Fruit fly (Drosophila melanogaster) whole organism, prepupa: Measurements from ENCODE around the gene Gr28a.
A peak's percentile ranks its signal among the peaks of the same experiment; 100 is the strongest.

Experiments used
- Blimp-1 ChIP-seq: fragments of 200-800 bp; sonication (Bioruptor generic); optimal IDR thresholded peaks from 3 replicates; lab custom pipeline; 2017; ENCODE audit warnings: missing biosample characterization, missing genetic modification characterization, mild to moderate bottlenecking, moderate library complexity, missing genetic modification reagents
- CG10631 ChIP-seq: fragments of 200-800 bp; sonication (Bioruptor generic); optimal IDR thresholded peaks from 2 replicates; lab custom pipeline; 2016; ENCODE audit warnings: missing biosample characterization, missing genetic modification characterization
- CG10669 ChIP-seq: fragments of 200-800 bp; sonication (Bioruptor generic); optimal IDR thresholded peaks from 3 replicates; lab custom pipeline; 2018; ENCODE audit warnings: missing biosample characterization, mild to moderate bottlenecking, missing genetic modification characterization, moderate library complexity
- CG11294 ChIP-seq: fragments of 200-800 bp; sonication (Bioruptor generic); IDR thresholded peaks from 2 replicates; pipeline ENCODE4 v1.3.6; 2022; ENCODE audit warnings: missing biosample characterization, missing genetic modification characterization
- CG11902 ChIP-seq: fragments of 200-800 bp; sonication (Bioruptor generic); optimal IDR thresholded peaks from 3 replicates; lab custom pipeline; 2016; ENCODE audit warnings: missing biosample characterization, missing genetic modification characterization
- CG15336 ChIP-seq: fragments of 200-800 bp; sonication (Bioruptor generic); IDR thresholded peaks from 2 replicates; pipeline ENCODE4 v1.3.6; 2022; ENCODE audit warnings: missing biosample characterization, missing genetic modification characterization
- CG1621 ChIP-seq: fragments of 200-800 bp; sonication (Bioruptor generic); optimal IDR thresholded peaks from 3 replicates; lab custom pipeline; 2018; ENCODE audit warnings: missing biosample characterization, mild to moderate bottlenecking, missing genetic modification characterization
- CG16779 ChIP-seq: fragments of 200-800 bp; sonication (Bioruptor generic); optimal IDR thresholded peaks from 3 replicates; lab custom pipeline; 2017; ENCODE audit warnings: missing biosample characterization, mild to moderate bottlenecking, missing genetic modification characterization
- CG3032 ChIP-seq: fragments of 200-800 bp; optimal IDR thresholded peaks from 2 replicates; lab custom pipeline; 2019; ENCODE audit warnings: missing biosample characterization, mild to moderate bottlenecking, missing genetic modification characterization, moderate library complexity
- CG31627 ChIP-seq: fragments of 200-800 bp; sonication (Bioruptor generic); optimal IDR thresholded peaks from 3 replicates; lab custom pipeline; 2016; ENCODE audit warnings: missing biosample characterization, missing genetic modification characterization
- CG32006 ChIP-seq: fragments of 200-800 bp; sonication (Bioruptor generic); optimal IDR thresholded peaks from 3 replicates; lab custom pipeline; 2017; ENCODE audit warnings: missing biosample characterization, mild to moderate bottlenecking, missing genetic modification characterization
- CG34406 ChIP-seq: fragments of 200-800 bp; sonication (Bioruptor generic); optimal IDR thresholded peaks from 3 replicates; lab custom pipeline; 2016; ENCODE audit warnings: missing biosample characterization, missing genetic modification characterization
- CG3919 ChIP-seq: fragments of 200-800 bp; sonication (Bioruptor generic); optimal IDR thresholded peaks from 3 replicates; lab custom pipeline; 2016; ENCODE audit warnings: missing biosample characterization, missing genetic modification characterization
- CG6163 ChIP-seq: fragments of 200-800 bp; sonication (Bioruptor generic); IDR thresholded peaks from 3 replicates; pipeline ENCODE4 v1.3.6; 2022; ENCODE audit warnings: missing biosample characterization, missing genetic modification characterization
- CG6276 ChIP-seq: fragments of 200-800 bp; sonication (Bioruptor generic); optimal IDR thresholded peaks from 2 replicates; lab custom pipeline; 2017; ENCODE audit warnings: missing biosample characterization, mild to moderate bottlenecking, missing genetic modification characterization
- CG6792 ChIP-seq: fragments of 200-800 bp; sonication (Bioruptor generic); optimal IDR thresholded peaks from 3 replicates; lab custom pipeline; 2016; ENCODE audit warnings: missing biosample characterization, missing genetic modification characterization
- CG6808 ChIP-seq: fragments of 200-800 bp; sonication (Bioruptor generic); optimal IDR thresholded peaks from 3 replicates; lab custom pipeline; 2017; ENCODE audit warnings: missing biosample characterization, missing genetic modification characterization, mild to moderate bottlenecking, moderate library complexity, missing genetic modification reagents
- CG6854 ChIP-seq: fragments of 200-800 bp; sonication (Bioruptor generic); optimal IDR thresholded peaks from 2 replicates; lab custom pipeline; 2017; ENCODE audit warnings: missing biosample characterization, mild to moderate bottlenecking, missing genetic modification characterization
- CG7368 ChIP-seq: fragments of 200-800 bp; sonication (Bioruptor generic); optimal IDR thresholded peaks from 3 replicates; lab custom pipeline; 2016; ENCODE audit warnings: missing biosample characterization, missing genetic modification characterization
- CG8119 ChIP-seq: fragments of 200-800 bp; sonication (Bioruptor generic); IDR thresholded peaks from 3 replicates; pipeline ENCODE4 v1.3.6; 2022; ENCODE audit warnings: missing biosample characterization, missing genetic modification characterization
- CG8319 ChIP-seq: fragments of 200-800 bp; sonication (Bioruptor generic); optimal IDR thresholded peaks from 3 replicates; lab custom pipeline; 2016; ENCODE audit warnings: missing biosample characterization, missing genetic modification characterization
- CG8632 ChIP-seq: fragments of 200-800 bp; sonication (Bioruptor generic); optimal IDR thresholded peaks from 3 replicates; lab custom pipeline; 2016; ENCODE audit warnings: missing biosample characterization, missing genetic modification characterization
- CG9139 ChIP-seq: fragments of 200-800 bp; sonication (Bioruptor generic); optimal IDR thresholded peaks from 3 replicates; lab custom pipeline; 2017; ENCODE audit warnings: missing biosample characterization, mild to moderate bottlenecking, missing genetic modification characterization
- Eip75B ChIP-seq: fragments of 200-800 bp; sonication (Bioruptor generic); optimal IDR thresholded peaks from 3 replicates; lab custom pipeline; 2016; ENCODE audit warnings: missing biosample characterization, missing genetic modification characterization
- Eip78C ChIP-seq: fragments of 200-800 bp; sonication (Bioruptor generic); peaks from one replicate; lab custom pipeline; 2016; ENCODE audit warnings: missing biosample characterization, missing genetic modification characterization
- Ets96B ChIP-seq: fragments of 200-800 bp; optimal IDR thresholded peaks from 2 replicates; lab custom pipeline; 2019; ENCODE audit warnings: missing biosample characterization, mild to moderate bottlenecking, missing genetic modification characterization, moderate library complexity
- Gug ChIP-seq: fragments of 200-800 bp; sonication (Bioruptor generic); IDR thresholded peaks from 2 replicates; pipeline ENCODE4 v1.3.6; 2022; ENCODE audit warnings: missing biosample characterization, missing genetic modification characterization
- Hr38 ChIP-seq: sonication (Bioruptor generic); optimal IDR thresholded peaks from 2 replicates; lab custom pipeline; 2016; ENCODE audit warnings: missing biosample characterization, missing genetic modification characterization
- Hr39 ChIP-seq: fragments of 200-800 bp; sonication (Bioruptor generic); optimal IDR thresholded peaks from 2 replicates; lab custom pipeline; 2016; ENCODE audit warnings: missing biosample characterization, missing genetic modification characterization
- Lpt ChIP-seq: fragments of 200-800 bp; sonication (Bioruptor generic); optimal IDR thresholded peaks from 3 replicates; lab custom pipeline; 2016; ENCODE audit warnings: missing biosample characterization, missing genetic modification characterization
- Met ChIP-seq: fragments of 200-800 bp; sonication (Bioruptor generic); optimal IDR thresholded peaks from 3 replicates; lab custom pipeline; 2016; ENCODE audit warnings: missing biosample characterization, missing genetic modification characterization
- Smox ChIP-seq: fragments of 200-800 bp; sonication (Bioruptor generic); optimal IDR thresholded peaks from 3 replicates; lab custom pipeline; 2016; ENCODE audit warnings: missing biosample characterization, missing genetic modification characterization
- Sox14 ChIP-seq: fragments of 200-800 bp; sonication (Bioruptor generic); optimal IDR thresholded peaks from 3 replicates; lab custom pipeline; 2016; ENCODE audit warnings: missing biosample characterization, missing genetic modification characterization
- achi ChIP-seq: fragments of 200-800 bp; sonication (Bioruptor generic); optimal IDR thresholded peaks from 3 replicates; lab custom pipeline; 2016; ENCODE audit warnings: missing biosample characterization, missing genetic modification characterization
- acj6 ChIP-seq: fragments of 200-800 bp; sonication (Bioruptor generic); optimal IDR thresholded peaks from 3 replicates; lab custom pipeline; 2016; ENCODE audit warnings: missing biosample characterization, missing genetic modification characterization
- cyc ChIP-seq: fragments of 200-800 bp; sonication (Bioruptor generic); optimal IDR thresholded peaks from 3 replicates; lab custom pipeline; 2016; ENCODE audit warnings: missing biosample characterization, missing genetic modification characterization
- dac ChIP-seq: fragments of 200-800 bp; sonication (Bioruptor generic); optimal IDR thresholded peaks from 2 replicates; lab custom pipeline; 2017; ENCODE audit warnings: missing biosample characterization, mild to moderate bottlenecking, missing genetic modification characterization
- dsx ChIP-seq: fragments of 200-800 bp; optimal IDR thresholded peaks from 3 replicates; lab custom pipeline; 2019; ENCODE audit warnings: missing biosample characterization, mild to moderate bottlenecking, missing genetic modification characterization, moderate library complexity; ENCODE audit not compliant: poor library complexity, severe bottlenecking
- eg ChIP-seq: fragments of 200-800 bp; sonication (Bioruptor generic); IDR thresholded peaks from 3 replicates; pipeline ENCODE4 v1.3.6; 2022; ENCODE audit warnings: missing biosample characterization, missing genetic modification characterization
- esn ChIP-seq: fragments of 200-800 bp; sonication (Bioruptor generic); optimal IDR thresholded peaks from 2 replicates; lab custom pipeline; 2016; ENCODE audit warnings: missing biosample characterization, mild to moderate bottlenecking, missing genetic modification characterization, moderate library complexity
- fd59A ChIP-seq: fragments of 200-800 bp; sonication (Bioruptor generic); optimal IDR thresholded peaks from 2 replicates; lab custom pipeline; 2017; ENCODE audit warnings: missing biosample characterization, mild to moderate bottlenecking, missing genetic modification characterization, missing genetic modification reagents
- fd85E ChIP-seq: fragments of 200-800 bp; sonication (Bioruptor generic); optimal IDR thresholded peaks from 3 replicates; lab custom pipeline; 2016; ENCODE audit warnings: missing biosample characterization, missing genetic modification characterization
- fkh ChIP-seq: fragments of 200-800 bp; sonication (Bioruptor generic); optimal IDR thresholded peaks from 3 replicates; lab custom pipeline; 2017; ENCODE audit warnings: missing biosample characterization, mild to moderate bottlenecking, missing genetic modification characterization, moderate library complexity
- lz ChIP-seq: fragments of 200-800 bp; sonication (Bioruptor generic); optimal IDR thresholded peaks from 3 replicates; lab custom pipeline; 2016; ENCODE audit warnings: missing biosample characterization, missing genetic modification characterization
- net ChIP-seq: fragments of 200-800 bp; sonication (Bioruptor generic); optimal IDR thresholded peaks from 3 replicates; lab custom pipeline; 2016; ENCODE audit warnings: missing biosample characterization, missing genetic modification characterization
- salr ChIP-seq, 2 experiments: fragments of 200-800 bp; sonication (Bioruptor generic); optimal IDR thresholded peaks; 3 replicates each; lab custom pipeline; 2016 to 2018; ENCODE audit warnings: missing biosample characterization in 2 of 2, missing genetic modification characterization in 2 of 2, mild to moderate bottlenecking in 1 of 2
- svp ChIP-seq: fragments of 200-800 bp; sonication (Bioruptor generic); peaks from one replicate; lab custom pipeline; 2016; ENCODE audit warnings: missing biosample characterization, missing genetic modification characterization
- topi ChIP-seq: fragments of 200-800 bp; sonication (Bioruptor generic); optimal IDR thresholded peaks from 3 replicates; lab custom pipeline; 2016; ENCODE audit warnings: missing biosample characterization, missing genetic modification characterization

The Gr28a gene

DNA sequence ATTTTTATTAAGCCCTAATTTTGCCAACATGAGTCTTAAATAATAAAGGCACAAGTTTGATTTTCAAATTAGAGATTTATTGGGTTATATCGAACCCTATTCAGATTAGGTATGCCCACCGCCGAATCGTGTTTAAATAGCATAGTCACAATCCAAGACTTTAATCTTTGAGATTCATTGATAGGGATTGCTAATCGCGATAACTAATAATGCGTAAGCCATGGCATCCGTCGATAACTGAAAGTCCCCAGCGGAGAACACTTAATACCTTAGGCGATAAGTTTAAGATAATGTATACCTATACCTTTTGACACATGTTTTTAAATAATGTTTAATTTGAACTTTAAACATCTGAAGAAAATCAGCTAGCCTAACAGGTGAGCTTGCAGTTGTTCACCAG is 18.5 kb downstream of the Gr28a start:
- TF ChIP-seq CG1621 = no peak
- TF ChIP-seq CG6276 = no peak
- no peak for TF ChIP-seq CG31627 (GFP tag; lab: Kevin White, UChicago)
- no peak for TF ChIP-seq CG10631 (GFP tag; lab: Kevin White, UChicago)
- TF ChIP-seq CG6792 (GFP tag; lab: Kevin White, UChicago) = no peak
- no peak for TF ChIP-seq CG7368 (GFP tag; lab: Kevin White, UChicago)
- no peak for TF ChIP-seq CG6163 (GFP tag; lab: Robert Waterston, UW)
- TF ChIP-seq CG3032 (tag; lab: Kevin White, UChicago) = no peak
- TF ChIP-seq cyc = no peak
- TF ChIP-seq Smox (GFP tag; lab: Kevin White, UChicago) = no peak
- TF ChIP-seq dsx = no peak
- TF ChIP-seq esn = no peak
- no peak for TF ChIP-seq salr (GFP tag; optimal IDR thresholded peaks at IDR 0.05; lab: Kevin White, UChicago)
- TF ChIP-seq CG9139 (GFP tag; lab: Kevin White, UChicago) = no peak
- no peak for TF ChIP-seq dac (GFP tag; lab: Kevin White, UChicago)

DNA sequence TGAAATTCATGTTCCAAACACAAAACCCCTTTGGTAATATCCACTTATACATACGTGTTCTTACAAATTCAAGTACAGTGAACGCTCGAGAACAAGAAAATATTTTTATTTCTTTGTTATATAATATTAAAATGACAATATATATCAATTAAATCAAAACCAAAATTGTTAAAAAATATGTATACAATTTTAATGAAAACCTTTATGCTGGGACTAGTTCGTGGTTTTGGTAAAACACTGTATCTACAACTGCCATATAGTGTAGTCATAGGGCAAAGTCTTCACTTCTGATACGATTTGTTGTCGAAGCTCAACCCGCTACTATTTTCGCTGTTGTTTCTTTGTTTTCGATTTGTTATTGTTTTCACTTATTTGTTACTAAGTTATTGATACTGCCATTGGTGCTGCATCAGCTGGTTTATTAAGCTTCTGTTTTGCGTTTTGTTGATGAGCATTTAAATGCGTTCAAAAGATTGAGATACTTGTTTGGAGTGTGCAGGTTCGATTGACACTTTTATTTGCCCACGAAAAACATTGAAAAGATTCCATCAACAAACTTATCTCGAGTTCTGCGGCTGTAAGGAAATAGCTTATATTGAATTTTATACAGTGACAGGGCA is 19.2 kb downstream of the Gr28a start:
- peak; percentile 57 for TF ChIP-seq esn
- peak; percentile 76 for TF ChIP-seq svp (GFP tag; lab: Kevin White, UChicago)
- no peak for TF ChIP-seq Smox (GFP tag; lab: Kevin White, UChicago)
- no peak for TF ChIP-seq CG11902 (GFP tag; lab: Kevin White, UChicago)
- TF ChIP-seq net = peak; percentile 43
- peak; percentile 60; the same call in 2 of the 3 replicates for TF ChIP-seq eg
- peak; percentile 18 for TF ChIP-seq topi (GFP tag; lab: Kevin White, UChicago)
- peak; percentile 45 for TF ChIP-seq CG9139 (GFP tag; lab: Kevin White, UChicago)
- peak; percentile 54 for TF ChIP-seq CG16779 (tag; lab: Kevin White, UChicago)
- TF ChIP-seq fkh (GFP tag; lab: Kevin White, UChicago) = no peak
- TF ChIP-seq achi (GFP tag; lab: Kevin White, UChicago) = peak; percentile 28
- no peak for TF ChIP-seq dac (GFP tag; lab: Kevin White, UChicago)
- peak; percentile 36 for TF ChIP-seq CG6792 (GFP tag; lab: Kevin White, UChicago)
- peak; percentile 67 for TF ChIP-seq CG8119 (GFP tag; lab: Robert Waterston, UW)
- peak; percentile 21 for TF ChIP-seq CG10631 (GFP tag; lab: Kevin White, UChicago)
- TF ChIP-seq Met (GFP tag; lab: Kevin White, UChicago) = peak; percentile 30
- no peak for TF ChIP-seq Blimp-1
- TF ChIP-seq CG8632 = no peak
- TF ChIP-seq Eip75B = no peak
- peak; percentile 44 for TF ChIP-seq Sox14 (GFP tag; lab: Kevin White, UChicago)
- peak; percentile 11 for TF ChIP-seq CG10669 (GFP tag; lab: Kevin White, UChicago)
- no peak for TF ChIP-seq acj6 (GFP tag; lab: Kevin White, UChicago)
- peak; percentile 36 for TF ChIP-seq CG34406
- no peak for TF ChIP-seq CG3919 (GFP tag; lab: Kevin White, UChicago)
- TF ChIP-seq CG11294 = no peak
- peak; percentile 77 for TF ChIP-seq Eip78C
- no peak for TF ChIP-seq CG6163 (GFP tag; lab: Robert Waterston, UW)
- TF ChIP-seq fd59A = no peak
- TF ChIP-seq CG8319 (GFP tag; lab: Kevin White, UChicago) = no peak
- TF ChIP-seq CG3032 (tag; lab: Kevin White, UChicago) = no peak
- no peak for TF ChIP-seq Hr39 (GFP tag; lab: Kevin White, UChicago)
- TF ChIP-seq CG6854 (GFP tag; lab: Kevin White, UChicago) = peak; percentile 36
- peak; percentile 6 for TF ChIP-seq CG7368 (GFP tag; lab: Kevin White, UChicago)
- peak; percentile 23 for TF ChIP-seq CG32006 (GFP tag; lab: Kevin White, UChicago)
- TF ChIP-seq Lpt = no peak
- peak; percentile 35 for TF ChIP-seq Ets96B (tag; lab: Kevin White, UChicago)
- TF ChIP-seq CG6276 = peak; percentile 58
- TF ChIP-seq Gug (GFP tag; lab: Robert Waterston, UW) = peak; percentile 24; the same call in 1 of the 2 replicates
- peak; percentile 32 for TF ChIP-seq dsx
- peak; percentile 40 for TF ChIP-seq CG6808 (GFP tag; lab: Kevin White, UChicago)
- no peak for TF ChIP-seq CG1621
- no peak for TF ChIP-seq lz (GFP tag; lab: Kevin White, UChicago)
- no peak for TF ChIP-seq Hr38 (GFP tag; lab: Kevin White, UChicago)
- peak; percentile 67 for TF ChIP-seq CG15336 (GFP tag; lab: Robert Waterston, UW)
- no peak for TF ChIP-seq fd85E
- peak; percentile 20 for TF ChIP-seq cyc
